Worm (Caenorhabditis elegans) whole organism, L2 larva: Measurements from ENCODE around the gene C15F1.8.

Experiments used
- ama-1 ChIP-seq: fragments of 150-350 bp; optimal IDR thresholded peaks from 2 replicates; lab custom pipeline; 2018; ENCODE audit warnings: inconsistent platforms
- ceh-16 ChIP-seq: fragments of 150-350 bp; optimal IDR thresholded peaks from 2 replicates; lab custom pipeline; 2014; ENCODE audit warnings: missing biosample characterization, missing genetic modification characterization
- ceh-82 ChIP-seq: fragments of 150-350 bp; optimal IDR thresholded peaks from 2 replicates; lab custom pipeline; 2014; ENCODE audit warnings: missing biosample characterization, missing genetic modification characterization
- dmd-4 ChIP-seq: sonication (generic microtip); optimal IDR thresholded peaks from 2 replicates; lab custom pipeline; 2017; ENCODE audit warnings: missing biosample characterization, missing genetic modification characterization
- egl-27 ChIP-seq: sonication (generic microtip); optimal IDR thresholded peaks from 3 replicates; lab custom pipeline; 2017; ENCODE audit warnings: missing biosample characterization, missing genetic modification reagents, missing genetic modification characterization
- elt-3 ChIP-seq: sonication (generic microtip); optimal IDR thresholded peaks from 2 replicates; lab custom pipeline; 2017; ENCODE audit warnings: missing biosample characterization, missing genetic modification characterization
- fos-1 ChIP-seq: fragments of 150-350 bp; optimal IDR thresholded peaks from 2 replicates; lab custom pipeline; 2014; ENCODE audit warnings: missing biosample characterization, missing genetic modification characterization
- lsy-2 ChIP-seq, 2 experiments: fragments of 150-350 bp in 1 of 2; sonication (generic microtip) in 1 of 2; optimal IDR thresholded peaks; 2 replicates each; lab custom pipeline; 2014 to 2017; ENCODE audit warnings: missing biosample characterization in 2 of 2, missing genetic modification characterization in 2 of 2
- nhr-12 ChIP-seq: fragments of 150-350 bp; optimal IDR thresholded peaks from 2 replicates; lab custom pipeline; 2014; ENCODE audit warnings: missing biosample characterization, missing genetic modification characterization
- nhr-77 ChIP-seq: fragments of 150-350 bp; optimal IDR thresholded peaks from 2 replicates; lab custom pipeline; 2014; ENCODE audit warnings: missing biosample characterization, missing genetic modification characterization
- sma-9 ChIP-seq, 2 experiments: fragments of 150-350 bp in 1 of 2; sonication (generic microtip) in 1 of 2; optimal IDR thresholded peaks; 2 replicates each; lab custom pipeline; 2014 to 2016; ENCODE audit warnings: missing genetic modification characterization in 2 of 2, mild to moderate bottlenecking in 1 of 2, missing biosample characterization in 1 of 2, missing compliant biosample characterization in 1 of 2, missing genetic modification reagents in 1 of 2, moderate library complexity in 1 of 2
- snpc-4 ChIP-seq: fragments of 150-350 bp; optimal IDR thresholded peaks from 2 replicates; lab custom pipeline; 2014; ENCODE audit warnings: missing biosample characterization, missing genetic modification characterization
- ztf-11 ChIP-seq: sonication (generic microtip); optimal IDR thresholded peaks from 2 replicates; lab custom pipeline; 2017; ENCODE audit warnings: missing biosample characterization, missing genetic modification characterization

ce11 chrII:6932978-6933377, 44.7 kb downstream of the C15F1.8 start:
- TF ChIP-seq ceh-82 (tag; lab: Kevin White, UChicago): no peak
- no peak for TF ChIP-seq dmd-4 (tag; lab: Kevin White, UChicago)
- TF ChIP-seq lsy-2 (tag; optimal IDR thresholded peaks at IDR 0.05; lab: Kevin White, UChicago): no peak
- no peak for TF ChIP-seq ztf-11 (tag; lab: Kevin White, UChicago)
- TF ChIP-seq ama-1 (lab: Kevin White, UChicago): no peak
- no peak for TF ChIP-seq sma-9 (GFP tag; optimal IDR thresholded peaks at IDR 0.05; lab: Kevin White, UChicago)
- no peak for TF ChIP-seq sma-9 (tag; optimal IDR thresholded peaks at IDR 0.05; lab: Kevin White, UChicago)
- TF ChIP-seq egl-27 (tag; lab: Kevin White, UChicago): no peak
- TF ChIP-seq snpc-4 (tag; lab: Kevin White, UChicago): no peak
- TF ChIP-seq ceh-16 (tag; lab: Kevin White, UChicago): no peak
- TF ChIP-seq fos-1: no peak
- TF ChIP-seq nhr-77: no peak
- no peak for TF ChIP-seq elt-3 (tag; lab: Kevin White, UChicago)
- no peak for TF ChIP-seq nhr-12
